Fruit fly (Drosophila melanogaster): ENCODE results near the gene CG14811.

Gene CG14811

dm6 chrX:1858867-1859266 is 36.7 kb upstream of the CG14811 start, which contains the start of gene Lamtor5:
Gene Lamtor5 (minus strand): TSS chrX:1858971.
- TF ChIP-seq CG18764 (GFP tag; optimal IDR thresholded peaks at IDR 0.05): no peak
- peak; percentile 61 for TF ChIP-seq CG12659 (GFP tag; optimal IDR thresholded peaks at IDR 0.05)
- TF ChIP-seq grn (GFP tag; optimal IDR thresholded peaks at IDR 0.05): no peak
- TF ChIP-seq Awh (GFP tag; IDR thresholded peaks at IDR 0.05): no peak
- peak; percentile 38; the same call in 1 of the 3 replicates for TF ChIP-seq CG11695 (GFP tag; IDR thresholded peaks at IDR 0.05)
- TF ChIP-seq slp2 (GFP tag; optimal IDR thresholded peaks at IDR 0.05): peak; percentile 29
- no peak for TF ChIP-seq TFAM (GFP tag; optimal IDR thresholded peaks at IDR 0.05)
- no peak for TF ChIP-seq Adf1 (GFP tag; IDR thresholded peaks at IDR 0.05)
- TF ChIP-seq Antp (GFP tag; optimal IDR thresholded peaks at IDR 0.05): no peak
- no peak for TF ChIP-seq ro (GFP tag; IDR thresholded peaks at IDR 0.05)
- TF ChIP-seq seq (GFP tag; IDR thresholded peaks at IDR 0.05): no peak
- peak in 1 of 2 experiments; percentile 39 for TF ChIP-seq Hr51 (GFP tag; optimal IDR thresholded peaks at IDR 0.05)
- TF ChIP-seq tio (GFP tag; optimal IDR thresholded peaks at IDR 0.05): no peak
- peak; percentile 61 for TF ChIP-seq CG15514 (GFP tag; optimal IDR thresholded peaks at IDR 0.05)
- no peak for TF ChIP-seq NK7.1 (GFP tag; optimal IDR thresholded peaks at IDR 0.05)
- no peak for TF ChIP-seq CG2116 (GFP tag; optimal IDR thresholded peaks at IDR 0.05)
- TF ChIP-seq NFAT (GFP tag; IDR thresholded peaks at IDR 0.05): no peak; the same call in 1 of the 2 replicates
- TF ChIP-seq Ptx1 (GFP tag; IDR thresholded peaks at IDR 0.05): no peak
- TF ChIP-seq nom (GFP tag; optimal IDR thresholded peaks at IDR 0.05): peak; percentile 28
- peak; percentile 36 for TF ChIP-seq dmrt99B (tag; optimal IDR thresholded peaks at IDR 0.05)
- no peak for TF ChIP-seq ken (GFP tag; IDR thresholded peaks at IDR 0.05)
- TF ChIP-seq CG7556 (GFP tag; optimal IDR thresholded peaks at IDR 0.05): peak; percentile 26
- no peak for TF ChIP-seq Abd-B (GFP tag; optimal IDR thresholded peaks at IDR 0.05)
- TF ChIP-seq caup (GFP tag; optimal IDR thresholded peaks at IDR 0.05; ENCODE audit: severe bottlenecking): peak; percentile 36
- no peak for TF ChIP-seq E2f1 (GFP tag; IDR thresholded peaks at IDR 0.05)
- TF ChIP-seq CG15073 (GFP tag; optimal IDR thresholded peaks at IDR 0.05): no peak
- no peak for TF ChIP-seq pita (GFP tag; optimal IDR thresholded peaks at IDR 0.05)
- peak; percentile 22; the same call in 1 of the 2 replicates for TF ChIP-seq sisA (GFP tag; IDR thresholded peaks at IDR 0.05)
- TF ChIP-seq gem (tag; optimal IDR thresholded peaks at IDR 0.05): peak; percentile 68
- 0 out of 3 replicates have a peak, but pooled peaks have one; percentile 34 for TF ChIP-seq Dbx (GFP tag; IDR thresholded peaks at IDR 0.05)
- TF ChIP-seq CG13123 (GFP tag; optimal IDR thresholded peaks at IDR 0.05): no peak
- TF ChIP-seq CG4282 (GFP tag; optimal IDR thresholded peaks at IDR 0.05): peak; percentile 68
- TF ChIP-seq sob (GFP tag; IDR thresholded peaks at IDR 0.05): peak; percentile 61
- no peak for TF ChIP-seq CG17568 (GFP tag; optimal IDR thresholded peaks at IDR 0.05)
- TF ChIP-seq Ravus (GFP tag; IDR thresholded peaks at IDR 0.05): no peak
- no peak for TF ChIP-seq H15 (GFP tag; IDR thresholded peaks at IDR 0.05)
- no peak for TF ChIP-seq mld (GFP tag; IDR thresholded peaks at IDR 0.05; ENCODE audit: partially characterized antibody)
- TF ChIP-seq pros (GFP tag; optimal IDR thresholded peaks at IDR 0.05): no peak
- peak; percentile 22 for TF ChIP-seq CG10543 (GFP tag; optimal IDR thresholded peaks at IDR 0.05)
- TF ChIP-seq Opbp (GFP tag; IDR thresholded peaks at IDR 0.05; ENCODE audit: partially characterized antibody): no peak
- no peak for TF ChIP-seq ham (GFP tag; IDR thresholded peaks at IDR 0.05)
- TF ChIP-seq phol (tag; optimal IDR thresholded peaks at IDR 0.05): peak; percentile 41
- no peak for TF ChIP-seq Tbp (GFP tag; optimal IDR thresholded peaks at IDR 0.05)
- no peak for TF ChIP-seq CG7271 (tag; optimal IDR thresholded peaks at IDR 0.05)
- no peak for TF ChIP-seq gsb-n (tag; optimal IDR thresholded peaks at IDR 0.05)
- peak; percentile 53 for TF ChIP-seq CG9797 (GFP tag; optimal IDR thresholded peaks at IDR 0.05)
- no peak for TF ChIP-seq btn (GFP tag; optimal IDR thresholded peaks at IDR 0.05)
- TF ChIP-seq esg (GFP tag; conservative IDR thresholded peaks at IDR 0.05): peak; percentile 35; the same call in 1 of the 2 replicates
- no peak for TF ChIP-seq odd (GFP tag; optimal IDR thresholded peaks at IDR 0.05)
- TF ChIP-seq NC2β (GFP tag; optimal IDR thresholded peaks at IDR 0.05): peak; percentile 1
- TF ChIP-seq gce (GFP tag; IDR thresholded peaks at IDR 0.05): no peak
